Fruit fly (Drosophila melanogaster) whole organism, prepupa: ENCODE measurements around the gene CG14634.

Experiments used
- CG10631 ChIP-seq: fragments of 200-800 bp; sonication (Bioruptor generic); optimal IDR thresholded peaks from 2 replicates; lab custom pipeline; 2016; ENCODE audit warnings: missing biosample characterization, missing genetic modification characterization
- CG10669 ChIP-seq: fragments of 200-800 bp; sonication (Bioruptor generic); optimal IDR thresholded peaks from 3 replicates; lab custom pipeline; 2018; ENCODE audit warnings: missing biosample characterization, mild to moderate bottlenecking, missing genetic modification characterization, moderate library complexity
- CG11294 ChIP-seq: fragments of 200-800 bp; sonication (Bioruptor generic); IDR thresholded peaks from 2 replicates; pipeline ENCODE4 v1.3.6; 2022; ENCODE audit warnings: missing biosample characterization, missing genetic modification characterization
- CG11762 ChIP-seq: fragments of 200-800 bp; sonication (Bioruptor generic); optimal IDR thresholded peaks from 3 replicates; lab custom pipeline; 2016; ENCODE audit warnings: missing biosample characterization, missing genetic modification characterization; ENCODE audit not compliant: insufficient read depth
- CG11902 ChIP-seq: fragments of 200-800 bp; sonication (Bioruptor generic); optimal IDR thresholded peaks from 3 replicates; lab custom pipeline; 2016; ENCODE audit warnings: missing biosample characterization, missing genetic modification characterization
- CG15336 ChIP-seq: fragments of 200-800 bp; sonication (Bioruptor generic); IDR thresholded peaks from 2 replicates; pipeline ENCODE4 v1.3.6; 2022; ENCODE audit warnings: missing biosample characterization, missing genetic modification characterization
- CG1621 ChIP-seq: fragments of 200-800 bp; sonication (Bioruptor generic); optimal IDR thresholded peaks from 3 replicates; lab custom pipeline; 2018; ENCODE audit warnings: missing biosample characterization, mild to moderate bottlenecking, missing genetic modification characterization
- CG16779 ChIP-seq: fragments of 200-800 bp; sonication (Bioruptor generic); optimal IDR thresholded peaks from 3 replicates; lab custom pipeline; 2017; ENCODE audit warnings: missing biosample characterization, mild to moderate bottlenecking, missing genetic modification characterization
- CG31627 ChIP-seq: fragments of 200-800 bp; sonication (Bioruptor generic); optimal IDR thresholded peaks from 3 replicates; lab custom pipeline; 2016; ENCODE audit warnings: missing biosample characterization, missing genetic modification characterization
- CG32006 ChIP-seq: fragments of 200-800 bp; sonication (Bioruptor generic); optimal IDR thresholded peaks from 3 replicates; lab custom pipeline; 2017; ENCODE audit warnings: missing biosample characterization, mild to moderate bottlenecking, missing genetic modification characterization
- CG3919 ChIP-seq: fragments of 200-800 bp; sonication (Bioruptor generic); optimal IDR thresholded peaks from 3 replicates; lab custom pipeline; 2016; ENCODE audit warnings: missing biosample characterization, missing genetic modification characterization
- CG4318 ChIP-seq: fragments of 200-800 bp; sonication (Bioruptor generic); optimal IDR thresholded peaks from 3 replicates; lab custom pipeline; 2017; ENCODE audit warnings: missing biosample characterization, mild to moderate bottlenecking, missing genetic modification characterization
- CG6276 ChIP-seq: fragments of 200-800 bp; sonication (Bioruptor generic); optimal IDR thresholded peaks from 2 replicates; lab custom pipeline; 2017; ENCODE audit warnings: missing biosample characterization, mild to moderate bottlenecking, missing genetic modification characterization
- CG6808 ChIP-seq: fragments of 200-800 bp; sonication (Bioruptor generic); optimal IDR thresholded peaks from 3 replicates; lab custom pipeline; 2017; ENCODE audit warnings: missing biosample characterization, missing genetic modification characterization, mild to moderate bottlenecking, moderate library complexity, missing genetic modification reagents
- CG7368 ChIP-seq: fragments of 200-800 bp; sonication (Bioruptor generic); optimal IDR thresholded peaks from 3 replicates; lab custom pipeline; 2016; ENCODE audit warnings: missing biosample characterization, missing genetic modification characterization
- CG8119 ChIP-seq: fragments of 200-800 bp; sonication (Bioruptor generic); IDR thresholded peaks from 3 replicates; pipeline ENCODE4 v1.3.6; 2022; ENCODE audit warnings: missing biosample characterization, missing genetic modification characterization
- CG8319 ChIP-seq: fragments of 200-800 bp; sonication (Bioruptor generic); optimal IDR thresholded peaks from 3 replicates; lab custom pipeline; 2016; ENCODE audit warnings: missing biosample characterization, missing genetic modification characterization
- CG8632 ChIP-seq: fragments of 200-800 bp; sonication (Bioruptor generic); optimal IDR thresholded peaks from 3 replicates; lab custom pipeline; 2016; ENCODE audit warnings: missing biosample characterization, missing genetic modification characterization
- CG9139 ChIP-seq: fragments of 200-800 bp; sonication (Bioruptor generic); optimal IDR thresholded peaks from 3 replicates; lab custom pipeline; 2017; ENCODE audit warnings: missing biosample characterization, mild to moderate bottlenecking, missing genetic modification characterization
- Eip75B ChIP-seq: fragments of 200-800 bp; sonication (Bioruptor generic); optimal IDR thresholded peaks from 3 replicates; lab custom pipeline; 2016; ENCODE audit warnings: missing biosample characterization, missing genetic modification characterization
- Eip78C ChIP-seq: fragments of 200-800 bp; sonication (Bioruptor generic); peaks from one replicate; lab custom pipeline; 2016; ENCODE audit warnings: missing biosample characterization, missing genetic modification characterization
- Ets21C ChIP-seq: fragments of 200-800 bp; sonication (Bioruptor generic); optimal IDR thresholded peaks from 3 replicates; lab custom pipeline; 2016; ENCODE audit warnings: missing biosample characterization, missing genetic modification characterization
- Gug ChIP-seq: fragments of 200-800 bp; sonication (Bioruptor generic); IDR thresholded peaks from 2 replicates; pipeline ENCODE4 v1.3.6; 2022; ENCODE audit warnings: missing biosample characterization, missing genetic modification characterization
- Hr38 ChIP-seq: sonication (Bioruptor generic); optimal IDR thresholded peaks from 2 replicates; lab custom pipeline; 2016; ENCODE audit warnings: missing biosample characterization, missing genetic modification characterization
- Hr39 ChIP-seq: fragments of 200-800 bp; sonication (Bioruptor generic); optimal IDR thresholded peaks from 2 replicates; lab custom pipeline; 2016; ENCODE audit warnings: missing biosample characterization, missing genetic modification characterization
- Lpt ChIP-seq: fragments of 200-800 bp; sonication (Bioruptor generic); optimal IDR thresholded peaks from 3 replicates; lab custom pipeline; 2016; ENCODE audit warnings: missing biosample characterization, missing genetic modification characterization
- Met ChIP-seq: fragments of 200-800 bp; sonication (Bioruptor generic); optimal IDR thresholded peaks from 3 replicates; lab custom pipeline; 2016; ENCODE audit warnings: missing biosample characterization, missing genetic modification characterization
- OdsH ChIP-seq: fragments of 200-800 bp; sonication (Bioruptor generic); optimal IDR thresholded peaks from 3 replicates; lab custom pipeline; 2016; ENCODE audit warnings: missing biosample characterization, missing genetic modification characterization
- Smox ChIP-seq: fragments of 200-800 bp; sonication (Bioruptor generic); optimal IDR thresholded peaks from 3 replicates; lab custom pipeline; 2016; ENCODE audit warnings: missing biosample characterization, missing genetic modification characterization
- Sox102F ChIP-seq: fragments of 200-800 bp; sonication (Bioruptor generic); optimal IDR thresholded peaks from 2 replicates; lab custom pipeline; 2016; ENCODE audit warnings: missing biosample characterization, mild to moderate bottlenecking, missing genetic modification characterization
- Sox14 ChIP-seq: fragments of 200-800 bp; sonication (Bioruptor generic); optimal IDR thresholded peaks from 3 replicates; lab custom pipeline; 2016; ENCODE audit warnings: missing biosample characterization, missing genetic modification characterization
- Sox15 ChIP-seq: fragments of 200-800 bp; sonication (Bioruptor generic); optimal IDR thresholded peaks from 3 replicates; lab custom pipeline; 2016; ENCODE audit warnings: missing biosample characterization, missing genetic modification characterization
- achi ChIP-seq: fragments of 200-800 bp; sonication (Bioruptor generic); optimal IDR thresholded peaks from 3 replicates; lab custom pipeline; 2016; ENCODE audit warnings: missing biosample characterization, missing genetic modification characterization
- cyc ChIP-seq: fragments of 200-800 bp; sonication (Bioruptor generic); optimal IDR thresholded peaks from 3 replicates; lab custom pipeline; 2016; ENCODE audit warnings: missing biosample characterization, missing genetic modification characterization
- dsx ChIP-seq: fragments of 200-800 bp; optimal IDR thresholded peaks from 3 replicates; lab custom pipeline; 2019; ENCODE audit warnings: missing biosample characterization, mild to moderate bottlenecking, missing genetic modification characterization, moderate library complexity; ENCODE audit not compliant: poor library complexity, severe bottlenecking
- eg ChIP-seq: fragments of 200-800 bp; sonication (Bioruptor generic); IDR thresholded peaks from 3 replicates; pipeline ENCODE4 v1.3.6; 2022; ENCODE audit warnings: missing biosample characterization, missing genetic modification characterization
- fd59A ChIP-seq: fragments of 200-800 bp; sonication (Bioruptor generic); optimal IDR thresholded peaks from 2 replicates; lab custom pipeline; 2017; ENCODE audit warnings: missing biosample characterization, mild to moderate bottlenecking, missing genetic modification characterization, missing genetic modification reagents
- fd85E ChIP-seq: fragments of 200-800 bp; sonication (Bioruptor generic); optimal IDR thresholded peaks from 3 replicates; lab custom pipeline; 2016; ENCODE audit warnings: missing biosample characterization, missing genetic modification characterization
- fkh ChIP-seq: fragments of 200-800 bp; sonication (Bioruptor generic); optimal IDR thresholded peaks from 3 replicates; lab custom pipeline; 2017; ENCODE audit warnings: missing biosample characterization, mild to moderate bottlenecking, missing genetic modification characterization, moderate library complexity
- lz ChIP-seq: fragments of 200-800 bp; sonication (Bioruptor generic); optimal IDR thresholded peaks from 3 replicates; lab custom pipeline; 2016; ENCODE audit warnings: missing biosample characterization, missing genetic modification characterization
- net ChIP-seq: fragments of 200-800 bp; sonication (Bioruptor generic); optimal IDR thresholded peaks from 3 replicates; lab custom pipeline; 2016; ENCODE audit warnings: missing biosample characterization, missing genetic modification characterization
- pdm3 ChIP-seq: fragments of 200-800 bp; sonication (Bioruptor generic); optimal IDR thresholded peaks from 3 replicates; lab custom pipeline; 2016; ENCODE audit warnings: missing biosample characterization, missing genetic modification characterization
- salr ChIP-seq, 2 experiments: fragments of 200-800 bp; sonication (Bioruptor generic); optimal IDR thresholded peaks; 3 replicates each; lab custom pipeline; 2016 to 2018; ENCODE audit warnings: missing biosample characterization in 2 of 2, missing genetic modification characterization in 2 of 2, mild to moderate bottlenecking in 1 of 2
- ss ChIP-seq, 2 experiments: fragments of 200-800 bp; sonication (Bioruptor generic); optimal IDR thresholded peaks; 2 replicates in 1 of 2; 3 replicates in 1 of 2; lab custom pipeline; 2017 to 2018; ENCODE audit warnings: mild to moderate bottlenecking in 2 of 2, missing biosample characterization in 2 of 2, missing genetic modification characterization in 2 of 2, moderate library complexity in 1 of 2
- svp ChIP-seq: fragments of 200-800 bp; sonication (Bioruptor generic); peaks from one replicate; lab custom pipeline; 2016; ENCODE audit warnings: missing biosample characterization, missing genetic modification characterization
- vri ChIP-seq: fragments of 200-800 bp; sonication (Bioruptor generic); optimal IDR thresholded peaks from 3 replicates; lab custom pipeline; 2016; ENCODE audit warnings: missing biosample characterization, mild to moderate bottlenecking, missing genetic modification characterization

CG14634 gene

dm6 chrX:847057-847456 lies 15.4 kb upstream of the CG14634 start, which contains the start of gene CG3713:
Gene CG3713, minus strand, starts transcription at chrX:847157.
- no peak for TF ChIP-seq CG8632
- TF ChIP-seq CG1621: no peak
- no peak for TF ChIP-seq vri (GFP tag; lab: Kevin White, UChicago)
- TF ChIP-seq CG7368 (GFP tag; lab: Kevin White, UChicago): no peak
- TF ChIP-seq svp: no peak
- TF ChIP-seq CG6276 (GFP tag; lab: Kevin White, UChicago): no peak
- TF ChIP-seq fd85E (GFP tag; lab: Kevin White, UChicago): no peak
- TF ChIP-seq CG8319: no peak
- TF ChIP-seq salr (GFP tag; optimal IDR thresholded peaks at IDR 0.05; lab: Kevin White, UChicago): no peak
- no peak for TF ChIP-seq net
- TF ChIP-seq ss (GFP tag; optimal IDR thresholded peaks at IDR 0.05; lab: Kevin White, UChicago): no peak
- no peak for TF ChIP-seq CG8119 (GFP tag; lab: Robert Waterston, UW)
- TF ChIP-seq CG11762 (GFP tag; lab: Kevin White, UChicago): no peak
- no peak for TF ChIP-seq fkh (GFP tag; lab: Kevin White, UChicago)
- TF ChIP-seq fd59A (GFP tag; lab: Kevin White, UChicago): no peak

DNA sequence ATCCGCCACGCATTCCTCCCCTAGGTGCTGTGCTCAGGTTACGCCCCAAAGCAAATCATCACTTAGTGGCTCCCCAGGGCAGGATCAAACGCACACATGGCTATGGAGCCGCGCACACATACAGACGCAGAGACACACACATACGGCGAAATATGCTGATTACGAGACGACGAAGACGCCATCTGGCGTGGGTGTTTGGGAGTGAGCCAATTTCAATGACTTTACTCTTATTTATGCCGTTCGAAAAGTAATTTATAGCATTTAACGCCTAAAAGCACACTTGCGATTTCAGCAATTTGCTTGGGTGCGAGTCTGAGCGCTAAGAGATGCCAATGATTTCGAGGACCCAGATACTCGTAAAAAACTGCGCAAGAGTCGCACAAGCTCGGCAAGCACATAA lies 6.0 kb downstream of the CG14634 start:
- no peak for TF ChIP-seq CG3919 (GFP tag; lab: Kevin White, UChicago)
- no peak for TF ChIP-seq CG11762 (GFP tag; lab: Kevin White, UChicago)
- no peak for TF ChIP-seq svp
- TF ChIP-seq CG15336 (GFP tag; lab: Robert Waterston, UW): no peak
- no peak for TF ChIP-seq fd59A (GFP tag; lab: Kevin White, UChicago)
- TF ChIP-seq CG8119 (GFP tag; lab: Robert Waterston, UW): no peak
- TF ChIP-seq net: no peak
- no peak for TF ChIP-seq CG10631
- TF ChIP-seq Met: no peak
- TF ChIP-seq Smox (GFP tag; lab: Kevin White, UChicago): no peak
- no peak for TF ChIP-seq Ets21C (GFP tag; lab: Kevin White, UChicago)
- TF ChIP-seq cyc (GFP tag; lab: Kevin White, UChicago): no peak
- no peak for TF ChIP-seq dsx
- no peak for TF ChIP-seq CG16779 (tag; lab: Kevin White, UChicago)
- TF ChIP-seq CG6808 (GFP tag; lab: Kevin White, UChicago): no peak
- no peak for TF ChIP-seq CG11902 (GFP tag; lab: Kevin White, UChicago)
- TF ChIP-seq Hr38 (GFP tag; lab: Kevin White, UChicago): no peak
- no peak for TF ChIP-seq CG10669
- no peak for TF ChIP-seq CG7368 (GFP tag; lab: Kevin White, UChicago)
- no peak for TF ChIP-seq vri (GFP tag; lab: Kevin White, UChicago)

DNA sequence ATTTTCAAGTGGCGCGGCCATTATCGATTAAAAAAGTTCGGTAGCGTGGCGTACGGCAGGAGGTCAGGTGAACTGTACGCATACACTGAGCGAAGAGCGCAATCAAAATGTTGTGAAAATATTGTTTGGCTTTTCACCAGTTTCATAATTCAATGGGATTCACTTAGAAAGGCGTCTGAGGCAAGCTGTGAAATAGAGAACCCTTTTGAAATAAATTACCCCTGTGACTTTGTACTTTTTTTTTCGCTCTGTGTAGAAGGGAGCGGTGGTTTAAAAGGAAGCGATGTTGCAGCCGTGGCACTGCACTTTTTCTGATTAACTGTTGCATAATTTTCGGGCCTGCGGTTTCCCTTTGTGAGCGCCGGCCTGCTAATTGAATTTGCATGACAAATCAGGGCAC lies 11.3 kb downstream of the CG14634 start:
- peak; percentile 5 for TF ChIP-seq CG8632
- no peak for TF ChIP-seq CG8319
- no peak for TF ChIP-seq CG10631
- no peak for TF ChIP-seq Sox102F (GFP tag; lab: Kevin White, UChicago)
- TF ChIP-seq CG6808 (GFP tag; lab: Kevin White, UChicago): peak; percentile 1
- TF ChIP-seq pdm3 (GFP tag; lab: Kevin White, UChicago): no peak
- no peak for TF ChIP-seq achi (GFP tag; lab: Kevin White, UChicago)
- no peak for TF ChIP-seq Eip75B (GFP tag; lab: Kevin White, UChicago)
- TF ChIP-seq CG8119 (GFP tag; lab: Robert Waterston, UW): no peak
- peak; percentile 21 for TF ChIP-seq lz (GFP tag; lab: Kevin White, UChicago)
- TF ChIP-seq CG9139: no peak
- no peak for TF ChIP-seq vri (GFP tag; lab: Kevin White, UChicago)
- TF ChIP-seq Sox14: no peak
- TF ChIP-seq CG31627 (GFP tag; lab: Kevin White, UChicago): peak; percentile 8
- peak; percentile 38 for TF ChIP-seq cyc (GFP tag; lab: Kevin White, UChicago)
- TF ChIP-seq fkh (GFP tag; lab: Kevin White, UChicago): no peak
- TF ChIP-seq CG32006 (GFP tag; lab: Kevin White, UChicago): peak; percentile 4
- no peak for TF ChIP-seq ss (GFP tag; optimal IDR thresholded peaks at IDR 0.05; lab: Kevin White, UChicago)
- no peak for TF ChIP-seq OdsH (GFP tag; lab: Kevin White, UChicago)
- 0 out of 2 replicates have a peak, but pooled peaks have one; percentile 15 for TF ChIP-seq Gug (GFP tag; lab: Robert Waterston, UW)
- peak; percentile 72 for TF ChIP-seq Eip78C (GFP tag; lab: Kevin White, UChicago)
- peak; percentile 13 for TF ChIP-seq net
- peak; percentile 10 for TF ChIP-seq CG7368 (GFP tag; lab: Kevin White, UChicago)
- TF ChIP-seq Hr39: peak; percentile 11
- no peak for TF ChIP-seq CG4318 (GFP tag; lab: Kevin White, UChicago)
- no peak for TF ChIP-seq Sox15 (GFP tag; lab: Kevin White, UChicago)
- no peak for TF ChIP-seq CG11294 (GFP tag; lab: Robert Waterston, UW)
- TF ChIP-seq Met: no peak
- no peak for TF ChIP-seq CG6276 (GFP tag; lab: Kevin White, UChicago)
- no peak for TF ChIP-seq Lpt (GFP tag; lab: Kevin White, UChicago)
- TF ChIP-seq fd85E (GFP tag; lab: Kevin White, UChicago): no peak
- no peak for TF ChIP-seq CG1621
- TF ChIP-seq eg (GFP tag; lab: Robert Waterston, UW): 0 out of 3 replicates have a peak, but pooled peaks have one; percentile 26
